Worm (Caenorhabditis elegans): Measurements from ENCODE around the gene T13C5.6.

ce11 chrX:6238973-6239372 is 31.5 kb upstream of the T13C5.6 start, which contains the start of gene rml-3:
- no peak for TF ChIP-seq dao-5 (tag; optimal IDR thresholded peaks at IDR 0.05)
- no peak for TF ChIP-seq W03F9.2 (tag; optimal IDR thresholded peaks at IDR 0.05)

Data from whole organism, L4/young adult.